Worm (Caenorhabditis elegans): ENCODE data around the gene clp-1.

- TF ChIP-seq ztf-11 (tag; optimal IDR thresholded peaks at IDR 0.05) (no peak), snpc-4 (tag; optimal IDR thresholded peaks at IDR 0.05) (no peak), lin-39 (tag; optimal IDR thresholded peaks at IDR 0.05) (no peak), egl-27 (tag; optimal IDR thresholded peaks at IDR 0.05) (no peak), fkh-10 (GFP tag; optimal IDR thresholded peaks at IDR 0.05) (no peak), nhr-237 (tag; optimal IDR thresholded peaks at IDR 0.05) (no peak), nhr-28 (tag; optimal IDR thresholded peaks at IDR 0.05) (no peak), pha-4 (GFP tag; IDR thresholded peaks at IDR 0.05) (no peak), pha-4 (tag; optimal IDR thresholded peaks at IDR 0.05) (no peak), lin-29 (GFP tag; IDR thresholded peaks at IDR 0.05) (no peak), ces-1 (GFP tag; optimal IDR thresholded peaks at IDR 0.05) (no peak), ceh-32 (tag; optimal IDR thresholded peaks at IDR 0.05; ENCODE audit: poor library complexity) (no peak), pqm-1 (tag; optimal IDR thresholded peaks at IDR 0.05) (no peak), unc-39 (tag; optimal IDR thresholded peaks at IDR 0.05) (no peak), unc-62 (GFP tag; optimal IDR thresholded peaks at IDR 0.05 in 1 of 2) (no peak), unc-62 (tag; optimal IDR thresholded peaks at IDR 0.05) (no peak)
Measured at ce11 chrIII:7950447-7950846, 29.3 kb upstream of the clp-1 start.
